Fruit fly (Drosophila melanogaster) whole organism, embryonic: Measurements from ENCODE around the gene Zip88E.

Experiments used
- CG1024 ChIP-seq: fragments of 200-800 bp; sonication (Bioruptor generic); IDR thresholded peaks from 2 replicates; pipeline ENCODE4 v1.3.6; 2022; ENCODE audit warnings: missing biosample characterization, missing genetic modification characterization
- CG10959 ChIP-seq: fragments of 200-800 bp; sonication (Bioruptor generic); IDR thresholded peaks from 2 replicates; pipeline ENCODE4 v1.3.6; 2022; ENCODE audit warnings: missing biosample characterization, missing genetic modification characterization
- CG12219 ChIP-seq: fragments of 200-800 bp; sonication (Bioruptor generic); optimal IDR thresholded peaks from 3 replicates; lab custom pipeline; 2018; ENCODE audit warnings: missing biosample characterization, mild to moderate bottlenecking, missing genetic modification characterization
- CG12391 ChIP-seq: fragments of 200-800 bp; sonication (Bioruptor generic); optimal IDR thresholded peaks from 3 replicates; lab custom pipeline; 2018; ENCODE audit warnings: missing biosample characterization, mild to moderate bottlenecking, missing genetic modification characterization, moderate library complexity
- CG12744 ChIP-seq: fragments of 200-800 bp; sonication (Bioruptor generic); optimal IDR thresholded peaks from 2 replicates; lab custom pipeline; 2016; ENCODE audit warnings: missing biosample characterization, missing genetic modification characterization
- CG13424 ChIP-seq: fragments of 200-800 bp; sonication (Bioruptor generic); optimal IDR thresholded peaks from 2 replicates; lab custom pipeline; 2019; ENCODE audit warnings: missing biosample characterization, mild to moderate bottlenecking, missing genetic modification characterization, moderate library complexity
- CG14050 ChIP-seq: fragments of 200-800 bp; sonication (Bioruptor generic); IDR thresholded peaks from 3 replicates; pipeline ENCODE4 v1.3.6; 2022; ENCODE audit warnings: missing biosample characterization, missing genetic modification characterization
- CG15073 ChIP-seq: fragments of 200-800 bp; sonication (Bioruptor generic); optimal IDR thresholded peaks from 2 replicates; lab custom pipeline; 2016; ENCODE audit warnings: missing biosample characterization, missing genetic modification characterization
- CG16863 ChIP-seq: fragments of 200-800 bp; sonication (Bioruptor generic); optimal IDR thresholded peaks from 3 replicates; lab custom pipeline; 2016; ENCODE audit warnings: missing biosample characterization, missing genetic modification characterization
- CG17328 ChIP-seq: fragments of 200-800 bp; sonication (Bioruptor generic); IDR thresholded peaks from 2 replicates; pipeline ENCODE4 v1.3.6; 2022; ENCODE audit warnings: missing biosample characterization, missing genetic modification characterization
- CG18262 ChIP-seq: fragments of 200-800 bp; optimal IDR thresholded peaks from 3 replicates; lab custom pipeline; 2019; ENCODE audit warnings: missing biosample characterization, mild to moderate bottlenecking, missing genetic modification characterization, moderate library complexity
- CG18619 ChIP-seq: fragments of 200-800 bp; sonication (Bioruptor generic); optimal IDR thresholded peaks from 3 replicates; lab custom pipeline; 2017; ENCODE audit warnings: missing biosample characterization, mild to moderate bottlenecking, missing genetic modification characterization
- CG2678 ChIP-seq: fragments of 200-800 bp; sonication (Bioruptor generic); optimal IDR thresholded peaks from 3 replicates; lab custom pipeline; 2019; ENCODE audit warnings: missing biosample characterization, mild to moderate bottlenecking, missing genetic modification characterization, moderate library complexity
- CG3065 ChIP-seq: fragments of 200-800 bp; sonication (Bioruptor generic); optimal IDR thresholded peaks from 2 replicates; lab custom pipeline; 2016; ENCODE audit warnings: missing biosample characterization, missing genetic modification characterization
- CG31388 ChIP-seq: fragments of 200-800 bp; sonication (Bioruptor generic); optimal IDR thresholded peaks from 2 replicates; lab custom pipeline; 2016; ENCODE audit warnings: missing biosample characterization, missing genetic modification characterization
- CG32772 ChIP-seq: fragments of 200-800 bp; sonication (Bioruptor generic); IDR thresholded peaks from 2 replicates; pipeline ENCODE4 v1.3.6; 2022; ENCODE audit warnings: missing biosample characterization, missing genetic modification characterization
- CG33213 ChIP-seq: fragments of 200-800 bp; sonication (Bioruptor generic); optimal IDR thresholded peaks from 3 replicates; lab custom pipeline; 2016; ENCODE audit warnings: missing biosample characterization, missing genetic modification characterization
- CG3838 ChIP-seq: fragments of 200-800 bp; sonication (Bioruptor generic); optimal IDR thresholded peaks from 3 replicates; lab custom pipeline; 2016; ENCODE audit warnings: missing biosample characterization, missing genetic modification characterization
- CG42726 ChIP-seq: fragments of 200-800 bp; sonication (Bioruptor generic); IDR thresholded peaks from 2 replicates; pipeline ENCODE4 v1.3.6; 2022; ENCODE audit warnings: missing biosample characterization, missing genetic modification characterization; ENCODE audit not compliant: partially characterized antibody
- CG7556 ChIP-seq: fragments of 200-800 bp; sonication (Bioruptor generic); optimal IDR thresholded peaks from 2 replicates; lab custom pipeline; 2017; ENCODE audit warnings: missing biosample characterization, mild to moderate bottlenecking, missing genetic modification characterization
- CG7745 ChIP-seq: fragments of 200-800 bp; sonication (Bioruptor generic); optimal IDR thresholded peaks from 2 replicates; lab custom pipeline; 2018; ENCODE audit warnings: missing biosample characterization, mild to moderate bottlenecking, missing genetic modification characterization, moderate library complexity
- CG9609 ChIP-seq: fragments of 200-800 bp; sonication (Bioruptor generic); optimal IDR thresholded peaks from 3 replicates; lab custom pipeline; 2016; ENCODE audit warnings: missing biosample characterization, missing genetic modification characterization
- CG9817 ChIP-seq: fragments of 200-800 bp; sonication (Bioruptor generic); optimal IDR thresholded peaks from 2 replicates; lab custom pipeline; 2018; ENCODE audit warnings: missing biosample characterization, mild to moderate bottlenecking, missing genetic modification characterization, moderate library complexity
- CoRest ChIP-seq: fragments of 200-800 bp; sonication (Bioruptor generic); optimal IDR thresholded peaks from 3 replicates; lab custom pipeline; 2018; ENCODE audit warnings: missing biosample characterization, mild to moderate bottlenecking, missing genetic modification characterization, moderate library complexity
- Dip2 ChIP-seq: fragments of 200-800 bp; sonication (Bioruptor generic); IDR thresholded peaks from 2 replicates; pipeline ENCODE4 v1.3.6; 2022; ENCODE audit warnings: missing biosample characterization, missing genetic modification characterization
- Dp ChIP-seq: fragments of 200-800 bp; sonication (Bioruptor generic); optimal IDR thresholded peaks from 2 replicates; lab custom pipeline; 2018; ENCODE audit warnings: missing biosample characterization, mild to moderate bottlenecking, missing genetic modification characterization, moderate library complexity
- Dref ChIP-seq: fragments of 200-800 bp; sonication (Bioruptor generic); IDR thresholded peaks from 2 replicates; pipeline ENCODE4 v1.3.6; 2022; ENCODE audit warnings: missing biosample characterization, missing genetic modification characterization
- Ets65A ChIP-seq: fragments of 200-800 bp; sonication (Bioruptor generic); peaks from one replicate; lab custom pipeline; 2016; ENCODE audit warnings: missing biosample characterization, missing genetic modification characterization
- Fer2 ChIP-seq: fragments of 200-800 bp; sonication (Bioruptor generic); optimal IDR thresholded peaks from 2 replicates; lab custom pipeline; 2018; ENCODE audit warnings: missing biosample characterization, mild to moderate bottlenecking, missing genetic modification characterization, moderate library complexity
- GATAe ChIP-seq: fragments of 200-800 bp; sonication (Bioruptor generic); conservative IDR thresholded peaks from 2 replicates; pipeline ENCODE4 v1.3.6; 2022; ENCODE audit warnings: missing biosample characterization, missing genetic modification characterization
- Hey ChIP-seq: fragments of 200-800 bp; sonication (Bioruptor generic); optimal IDR thresholded peaks from 3 replicates; lab custom pipeline; 2018; ENCODE audit warnings: missing biosample characterization, mild to moderate bottlenecking, missing genetic modification characterization
- MESR4 ChIP-seq: fragments of 200-800 bp; sonication (Bioruptor generic); optimal IDR thresholded peaks from 2 replicates; lab custom pipeline; 2018; ENCODE audit warnings: missing biosample characterization, mild to moderate bottlenecking, missing genetic modification characterization, moderate library complexity
- Neu2 ChIP-seq: fragments of 200-800 bp; sonication (Bioruptor generic); optimal IDR thresholded peaks from 3 replicates; lab custom pipeline; 2016; ENCODE audit warnings: missing biosample characterization, missing genetic modification characterization, borderline replicate concordance
- Opbp ChIP-seq: fragments of 200-800 bp; sonication (Bioruptor generic); IDR thresholded peaks from 3 replicates; pipeline ENCODE4 v1.3.6; 2022; ENCODE audit warnings: missing biosample characterization, missing genetic modification characterization; ENCODE audit not compliant: partially characterized antibody
- Ptx1 ChIP-seq: fragments of 200-800 bp; sonication (Bioruptor generic); IDR thresholded peaks from 2 replicates; pipeline ENCODE4 v1.3.6; 2022; ENCODE audit warnings: missing biosample characterization, missing genetic modification characterization
- Sry-β ChIP-seq: fragments of 200-800 bp; sonication (Bioruptor generic); optimal IDR thresholded peaks from 2 replicates; lab custom pipeline; 2018; ENCODE audit warnings: missing biosample characterization, mild to moderate bottlenecking, missing genetic modification characterization, moderate library complexity
- cato ChIP-seq: fragments of 200-800 bp; sonication (Bioruptor generic); optimal IDR thresholded peaks from 2 replicates; lab custom pipeline; 2016; ENCODE audit warnings: missing biosample characterization, missing genetic modification characterization, borderline replicate concordance
- gt ChIP-seq: fragments of 200-800 bp; sonication (Bioruptor generic); IDR thresholded peaks from 2 replicates; pipeline ENCODE4 v1.3.6; 2022; ENCODE audit warnings: missing biosample characterization, missing genetic modification characterization
- h ChIP-seq: fragments of >200 bp; optimal IDR thresholded peaks from 2 replicates; lab custom pipeline; 2017
- ind ChIP-seq: fragments of 200-800 bp; sonication (Bioruptor generic); optimal IDR thresholded peaks from 3 replicates; lab custom pipeline; 2016; ENCODE audit warnings: missing biosample characterization, missing genetic modification characterization
- knrl ChIP-seq: fragments of 200-800 bp; sonication (Bioruptor generic); IDR thresholded peaks from 3 replicates; pipeline ENCODE4 v1.3.6; 2022; ENCODE audit warnings: missing biosample characterization, missing genetic modification characterization; ENCODE audit not compliant: partially characterized antibody
- lov ChIP-seq, 2 experiments: fragments of 200-800 bp in 1 of 2; fragments of >200 bp in 1 of 2; sonication (Bioruptor generic) in 1 of 2; IDR thresholded peaks in 1 of 2; optimal IDR thresholded peaks in 1 of 2; 2 replicates in 1 of 2; 3 replicates in 1 of 2; pipeline versions ENCODE4 v1.3.6 to Lab custom; 2017 to 2022; ENCODE audit warnings: missing biosample characterization in 1 of 2, missing genetic modification characterization in 1 of 2
- mam ChIP-seq: fragments of 200-800 bp; sonication (Bioruptor generic); optimal IDR thresholded peaks from 3 replicates; lab custom pipeline; 2016; ENCODE audit warnings: missing biosample characterization, missing genetic modification characterization
- mirr ChIP-seq: fragments of 200-800 bp; sonication (Bioruptor generic); optimal IDR thresholded peaks from 3 replicates; lab custom pipeline; 2018; ENCODE audit warnings: missing biosample characterization, mild to moderate bottlenecking, missing genetic modification characterization
- odd ChIP-seq: fragments of 200-800 bp; sonication (Bioruptor generic); optimal IDR thresholded peaks from 2 replicates; lab custom pipeline; 2017; ENCODE audit warnings: missing biosample characterization, mild to moderate bottlenecking, missing genetic modification characterization
- pita ChIP-seq: fragments of 200-800 bp; sonication (Bioruptor generic); optimal IDR thresholded peaks from 2 replicates; lab custom pipeline; 2017; ENCODE audit warnings: missing biosample characterization, mild to moderate bottlenecking, missing genetic modification characterization
- pros ChIP-seq: fragments of 200-800 bp; sonication (Bioruptor generic); optimal IDR thresholded peaks from 3 replicates; lab custom pipeline; 2019; ENCODE audit warnings: missing biosample characterization, mild to moderate bottlenecking, missing genetic modification characterization, moderate library complexity
- repo ChIP-seq: fragments of 200-800 bp; sonication (Bioruptor generic); optimal IDR thresholded peaks from 2 replicates; lab custom pipeline; 2016; ENCODE audit warnings: missing biosample characterization, missing genetic modification characterization
- rib ChIP-seq: fragments of 200-800 bp; sonication (Bioruptor generic); IDR thresholded peaks from 2 replicates; pipeline ENCODE4 v1.3.6; 2022; ENCODE audit warnings: missing biosample characterization, missing genetic modification characterization
- row ChIP-seq: fragments of 200-800 bp; sonication (Bioruptor generic); IDR thresholded peaks from 3 replicates; pipeline ENCODE4 v1.3.6; 2022; ENCODE audit warnings: missing biosample characterization, missing genetic modification characterization
- ssp ChIP-seq: fragments of 200-800 bp; sonication (Bioruptor generic); IDR thresholded peaks from 2 replicates; pipeline ENCODE4 v1.3.6; 2022; ENCODE audit warnings: missing biosample characterization, missing genetic modification characterization
- tna ChIP-seq: fragments of 200-800 bp; sonication (Bioruptor generic); IDR thresholded peaks from 2 replicates; pipeline ENCODE4 v1.3.6; 2022; ENCODE audit warnings: missing biosample characterization, missing genetic modification characterization; ENCODE audit not compliant: partially characterized antibody

Zip88E gene

DNA sequence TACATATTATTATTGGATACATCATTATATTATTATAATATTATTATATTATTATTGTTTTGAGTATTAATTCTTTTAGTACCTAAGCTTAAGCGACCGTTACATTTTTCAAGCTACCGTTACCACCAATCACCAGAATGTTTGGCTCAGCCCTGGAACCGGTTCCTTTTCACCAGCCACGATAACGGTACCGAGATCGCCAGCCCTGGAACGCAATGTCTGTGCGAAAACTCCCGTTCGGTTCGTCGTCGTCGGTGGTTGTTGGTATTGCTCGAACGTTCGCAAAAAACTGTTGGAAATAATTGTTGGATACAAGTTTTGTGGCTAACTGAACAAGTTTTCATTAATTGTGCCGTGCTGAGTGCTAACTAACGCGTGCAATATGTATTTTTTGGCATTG is 18.7 kb upstream of the Zip88E start, which contains the start of gene CG42404 (continued):
- TF ChIP-seq Dref = no peak
- TF ChIP-seq tna (GFP tag; lab: Robert Waterston, UW) = no peak
- no peak for TF ChIP-seq CG9817 (tag; lab: Kevin White, UChicago)
- TF ChIP-seq Fer2 (tag; lab: Kevin White, UChicago) = no peak
- TF ChIP-seq row (GFP tag; lab: Robert Waterston, UW) = peak; percentile 18; the same call in 1 of the 3 replicates
- no peak for TF ChIP-seq CG13424 (tag; lab: Kevin White, UChicago)
- TF ChIP-seq cato = no peak
- TF ChIP-seq knrl = no peak
- TF ChIP-seq CG31388 = no peak
- TF ChIP-seq CG1024 (GFP tag; lab: Robert Waterston, UW) = no peak
- TF ChIP-seq CG12391 (tag; lab: Kevin White, UChicago) = peak; percentile 21
- TF ChIP-seq CG16863 (GFP tag; lab: Kevin White, UChicago) = no peak
- no peak for TF ChIP-seq CG2678 (tag; lab: Kevin White, UChicago)
- no peak for TF ChIP-seq CG12219 (GFP tag; lab: Kevin White, UChicago)
- TF ChIP-seq Neu2 = no peak
- TF ChIP-seq pros (GFP tag; lab: Kevin White, UChicago) = no peak
- TF ChIP-seq CG3065 = no peak
- TF ChIP-seq CG32772 (GFP tag; lab: Robert Waterston, UW) = no peak
- no peak for TF ChIP-seq CG7556
- no peak for TF ChIP-seq mirr (GFP tag; lab: Kevin White, UChicago)
- TF ChIP-seq CG33213 (GFP tag; lab: Kevin White, UChicago) = no peak
- TF ChIP-seq CG12744 (GFP tag; lab: Kevin White, UChicago) = no peak
- no peak for TF ChIP-seq ind (GFP tag; lab: Kevin White, UChicago)
- TF ChIP-seq CG18619 (GFP tag; lab: Kevin White, UChicago) = no peak
- TF ChIP-seq Opbp = peak; percentile 34; the same call in 2 of the 3 replicates
- TF ChIP-seq CG42726 = no peak
- no peak; the same call in 1 of the 2 replicates for TF ChIP-seq rib
- no peak for TF ChIP-seq CG3838 (GFP tag; lab: Kevin White, UChicago)
- peak; percentile 22 for TF ChIP-seq CoRest
- TF ChIP-seq gt = no peak
- no peak for TF ChIP-seq ssp (GFP tag; lab: Robert Waterston, UW)
- no peak for TF ChIP-seq CG9609 (GFP tag; lab: Kevin White, UChicago)
- TF ChIP-seq Ptx1 (GFP tag; lab: Robert Waterston, UW) = no peak
- TF ChIP-seq mam (GFP tag; lab: Kevin White, UChicago) = no peak
- peak; percentile 6 for TF ChIP-seq Dp (GFP tag; lab: Kevin White, UChicago)
- no peak for TF ChIP-seq h (lab: Kevin White, UChicago)
- no peak for TF ChIP-seq CG10959 (GFP tag; lab: Robert Waterston, UW)
- TF ChIP-seq CG7745 (tag; lab: Kevin White, UChicago) = no peak
- no peak for TF ChIP-seq Hey
- TF ChIP-seq Dip2 (GFP tag; lab: Robert Waterston, UW) = no peak
- no peak for TF ChIP-seq CG15073 (GFP tag; lab: Kevin White, UChicago)
- no peak for TF ChIP-seq Sry-β (GFP tag; lab: Kevin White, UChicago)
- TF ChIP-seq repo (GFP tag; lab: Kevin White, UChicago) = no peak
- TF ChIP-seq CG14050 (GFP tag; lab: Robert Waterston, UW) = no peak
- TF ChIP-seq Ets65A = no peak
- TF ChIP-seq CG17328 (GFP tag; lab: Robert Waterston, UW) = no peak
- no peak for TF ChIP-seq pita (GFP tag; lab: Kevin White, UChicago)
- TF ChIP-seq MESR4 = peak; percentile 7
- no peak for TF ChIP-seq odd (GFP tag; lab: Kevin White, UChicago)
- TF ChIP-seq CG18262 = no peak
- TF ChIP-seq lov (optimal IDR thresholded peaks at IDR 0.05; lab: Kevin White, UChicago) = no peak
- TF ChIP-seq lov (GFP tag; IDR thresholded peaks at IDR 0.05; lab: Robert Waterston, UW) = no peak
- TF ChIP-seq GATAe (GFP tag; lab: Robert Waterston, UW) = no peak
